Fruit fly (Drosophila melanogaster) whole organism, prepupa: ENCODE data around the gene Calx.

Experiments used
- Blimp-1 ChIP-seq: fragments of 200-800 bp; sonication (Bioruptor generic); optimal IDR thresholded peaks from 3 replicates; lab custom pipeline; 2017; ENCODE audit warnings: missing biosample characterization, missing genetic modification characterization, mild to moderate bottlenecking, moderate library complexity, missing genetic modification reagents
- CG10631 ChIP-seq: fragments of 200-800 bp; sonication (Bioruptor generic); optimal IDR thresholded peaks from 2 replicates; lab custom pipeline; 2016; ENCODE audit warnings: missing biosample characterization, missing genetic modification characterization
- CG11762 ChIP-seq: fragments of 200-800 bp; sonication (Bioruptor generic); optimal IDR thresholded peaks from 3 replicates; lab custom pipeline; 2016; ENCODE audit warnings: missing biosample characterization, missing genetic modification characterization; ENCODE audit not compliant: insufficient read depth
- CG15336 ChIP-seq: fragments of 200-800 bp; sonication (Bioruptor generic); IDR thresholded peaks from 2 replicates; pipeline ENCODE4 v1.3.6; 2022; ENCODE audit warnings: missing biosample characterization, missing genetic modification characterization
- CG16779 ChIP-seq: fragments of 200-800 bp; sonication (Bioruptor generic); optimal IDR thresholded peaks from 3 replicates; lab custom pipeline; 2017; ENCODE audit warnings: missing biosample characterization, mild to moderate bottlenecking, missing genetic modification characterization
- CG3032 ChIP-seq: fragments of 200-800 bp; optimal IDR thresholded peaks from 2 replicates; lab custom pipeline; 2019; ENCODE audit warnings: missing biosample characterization, mild to moderate bottlenecking, missing genetic modification characterization, moderate library complexity
- CG32006 ChIP-seq: fragments of 200-800 bp; sonication (Bioruptor generic); optimal IDR thresholded peaks from 3 replicates; lab custom pipeline; 2017; ENCODE audit warnings: missing biosample characterization, mild to moderate bottlenecking, missing genetic modification characterization
- CG3919 ChIP-seq: fragments of 200-800 bp; sonication (Bioruptor generic); optimal IDR thresholded peaks from 3 replicates; lab custom pipeline; 2016; ENCODE audit warnings: missing biosample characterization, missing genetic modification characterization
- CG4318 ChIP-seq: fragments of 200-800 bp; sonication (Bioruptor generic); optimal IDR thresholded peaks from 3 replicates; lab custom pipeline; 2017; ENCODE audit warnings: missing biosample characterization, mild to moderate bottlenecking, missing genetic modification characterization
- CG6163 ChIP-seq: fragments of 200-800 bp; sonication (Bioruptor generic); IDR thresholded peaks from 3 replicates; pipeline ENCODE4 v1.3.6; 2022; ENCODE audit warnings: missing biosample characterization, missing genetic modification characterization
- CG6792 ChIP-seq: fragments of 200-800 bp; sonication (Bioruptor generic); optimal IDR thresholded peaks from 3 replicates; lab custom pipeline; 2016; ENCODE audit warnings: missing biosample characterization, missing genetic modification characterization
- CG7368 ChIP-seq: fragments of 200-800 bp; sonication (Bioruptor generic); optimal IDR thresholded peaks from 3 replicates; lab custom pipeline; 2016; ENCODE audit warnings: missing biosample characterization, missing genetic modification characterization
- CG8119 ChIP-seq: fragments of 200-800 bp; sonication (Bioruptor generic); IDR thresholded peaks from 3 replicates; pipeline ENCODE4 v1.3.6; 2022; ENCODE audit warnings: missing biosample characterization, missing genetic modification characterization
- CG8319 ChIP-seq: fragments of 200-800 bp; sonication (Bioruptor generic); optimal IDR thresholded peaks from 3 replicates; lab custom pipeline; 2016; ENCODE audit warnings: missing biosample characterization, missing genetic modification characterization
- CG8632 ChIP-seq: fragments of 200-800 bp; sonication (Bioruptor generic); optimal IDR thresholded peaks from 3 replicates; lab custom pipeline; 2016; ENCODE audit warnings: missing biosample characterization, missing genetic modification characterization
- Eip75B ChIP-seq: fragments of 200-800 bp; sonication (Bioruptor generic); optimal IDR thresholded peaks from 3 replicates; lab custom pipeline; 2016; ENCODE audit warnings: missing biosample characterization, missing genetic modification characterization
- Eip78C ChIP-seq: fragments of 200-800 bp; sonication (Bioruptor generic); peaks from one replicate; lab custom pipeline; 2016; ENCODE audit warnings: missing biosample characterization, missing genetic modification characterization
- Eip93F ChIP-seq: fragments of 200-800 bp; sonication (Bioruptor generic); optimal IDR thresholded peaks from 2 replicates; lab custom pipeline; 2016; ENCODE audit warnings: missing biosample characterization, mild to moderate bottlenecking, missing genetic modification characterization
- Gug ChIP-seq: fragments of 200-800 bp; sonication (Bioruptor generic); IDR thresholded peaks from 2 replicates; pipeline ENCODE4 v1.3.6; 2022; ENCODE audit warnings: missing biosample characterization, missing genetic modification characterization
- Hr38 ChIP-seq: sonication (Bioruptor generic); optimal IDR thresholded peaks from 2 replicates; lab custom pipeline; 2016; ENCODE audit warnings: missing biosample characterization, missing genetic modification characterization
- Hr4 ChIP-seq: fragments of 200-800 bp; sonication (Bioruptor generic); optimal IDR thresholded peaks from 3 replicates; lab custom pipeline; 2016; ENCODE audit warnings: missing biosample characterization, missing genetic modification characterization
- OdsH ChIP-seq: fragments of 200-800 bp; sonication (Bioruptor generic); optimal IDR thresholded peaks from 3 replicates; lab custom pipeline; 2016; ENCODE audit warnings: missing biosample characterization, missing genetic modification characterization
- Smox ChIP-seq: fragments of 200-800 bp; sonication (Bioruptor generic); optimal IDR thresholded peaks from 3 replicates; lab custom pipeline; 2016; ENCODE audit warnings: missing biosample characterization, missing genetic modification characterization
- Sox102F ChIP-seq: fragments of 200-800 bp; sonication (Bioruptor generic); optimal IDR thresholded peaks from 2 replicates; lab custom pipeline; 2016; ENCODE audit warnings: missing biosample characterization, mild to moderate bottlenecking, missing genetic modification characterization
- Sox14 ChIP-seq: fragments of 200-800 bp; sonication (Bioruptor generic); optimal IDR thresholded peaks from 3 replicates; lab custom pipeline; 2016; ENCODE audit warnings: missing biosample characterization, missing genetic modification characterization
- Sox15 ChIP-seq: fragments of 200-800 bp; sonication (Bioruptor generic); optimal IDR thresholded peaks from 3 replicates; lab custom pipeline; 2016; ENCODE audit warnings: missing biosample characterization, missing genetic modification characterization
- achi ChIP-seq: fragments of 200-800 bp; sonication (Bioruptor generic); optimal IDR thresholded peaks from 3 replicates; lab custom pipeline; 2016; ENCODE audit warnings: missing biosample characterization, missing genetic modification characterization
- acj6 ChIP-seq: fragments of 200-800 bp; sonication (Bioruptor generic); optimal IDR thresholded peaks from 3 replicates; lab custom pipeline; 2016; ENCODE audit warnings: missing biosample characterization, missing genetic modification characterization
- cyc ChIP-seq: fragments of 200-800 bp; sonication (Bioruptor generic); optimal IDR thresholded peaks from 3 replicates; lab custom pipeline; 2016; ENCODE audit warnings: missing biosample characterization, missing genetic modification characterization
- dac ChIP-seq: fragments of 200-800 bp; sonication (Bioruptor generic); optimal IDR thresholded peaks from 2 replicates; lab custom pipeline; 2017; ENCODE audit warnings: missing biosample characterization, mild to moderate bottlenecking, missing genetic modification characterization
- esn ChIP-seq: fragments of 200-800 bp; sonication (Bioruptor generic); optimal IDR thresholded peaks from 2 replicates; lab custom pipeline; 2016; ENCODE audit warnings: missing biosample characterization, mild to moderate bottlenecking, missing genetic modification characterization, moderate library complexity
- fd85E ChIP-seq: fragments of 200-800 bp; sonication (Bioruptor generic); optimal IDR thresholded peaks from 3 replicates; lab custom pipeline; 2016; ENCODE audit warnings: missing biosample characterization, missing genetic modification characterization
- fkh ChIP-seq: fragments of 200-800 bp; sonication (Bioruptor generic); optimal IDR thresholded peaks from 3 replicates; lab custom pipeline; 2017; ENCODE audit warnings: missing biosample characterization, mild to moderate bottlenecking, missing genetic modification characterization, moderate library complexity
- lz ChIP-seq: fragments of 200-800 bp; sonication (Bioruptor generic); optimal IDR thresholded peaks from 3 replicates; lab custom pipeline; 2016; ENCODE audit warnings: missing biosample characterization, missing genetic modification characterization
- net ChIP-seq: fragments of 200-800 bp; sonication (Bioruptor generic); optimal IDR thresholded peaks from 3 replicates; lab custom pipeline; 2016; ENCODE audit warnings: missing biosample characterization, missing genetic modification characterization
- salr ChIP-seq, 2 experiments: fragments of 200-800 bp; sonication (Bioruptor generic); optimal IDR thresholded peaks; 3 replicates each; lab custom pipeline; 2016 to 2018; ENCODE audit warnings: missing biosample characterization in 2 of 2, missing genetic modification characterization in 2 of 2, mild to moderate bottlenecking in 1 of 2
- ss ChIP-seq, 2 experiments: fragments of 200-800 bp; sonication (Bioruptor generic); optimal IDR thresholded peaks; 2 replicates in 1 of 2; 3 replicates in 1 of 2; lab custom pipeline; 2017 to 2018; ENCODE audit warnings: mild to moderate bottlenecking in 2 of 2, missing biosample characterization in 2 of 2, missing genetic modification characterization in 2 of 2, moderate library complexity in 1 of 2
- svp ChIP-seq: fragments of 200-800 bp; sonication (Bioruptor generic); peaks from one replicate; lab custom pipeline; 2016; ENCODE audit warnings: missing biosample characterization, missing genetic modification characterization
- topi ChIP-seq: fragments of 200-800 bp; sonication (Bioruptor generic); optimal IDR thresholded peaks from 3 replicates; lab custom pipeline; 2016; ENCODE audit warnings: missing biosample characterization, missing genetic modification characterization
- vri ChIP-seq: fragments of 200-800 bp; sonication (Bioruptor generic); optimal IDR thresholded peaks from 3 replicates; lab custom pipeline; 2016; ENCODE audit warnings: missing biosample characterization, mild to moderate bottlenecking, missing genetic modification characterization

Calx gene

DNA sequence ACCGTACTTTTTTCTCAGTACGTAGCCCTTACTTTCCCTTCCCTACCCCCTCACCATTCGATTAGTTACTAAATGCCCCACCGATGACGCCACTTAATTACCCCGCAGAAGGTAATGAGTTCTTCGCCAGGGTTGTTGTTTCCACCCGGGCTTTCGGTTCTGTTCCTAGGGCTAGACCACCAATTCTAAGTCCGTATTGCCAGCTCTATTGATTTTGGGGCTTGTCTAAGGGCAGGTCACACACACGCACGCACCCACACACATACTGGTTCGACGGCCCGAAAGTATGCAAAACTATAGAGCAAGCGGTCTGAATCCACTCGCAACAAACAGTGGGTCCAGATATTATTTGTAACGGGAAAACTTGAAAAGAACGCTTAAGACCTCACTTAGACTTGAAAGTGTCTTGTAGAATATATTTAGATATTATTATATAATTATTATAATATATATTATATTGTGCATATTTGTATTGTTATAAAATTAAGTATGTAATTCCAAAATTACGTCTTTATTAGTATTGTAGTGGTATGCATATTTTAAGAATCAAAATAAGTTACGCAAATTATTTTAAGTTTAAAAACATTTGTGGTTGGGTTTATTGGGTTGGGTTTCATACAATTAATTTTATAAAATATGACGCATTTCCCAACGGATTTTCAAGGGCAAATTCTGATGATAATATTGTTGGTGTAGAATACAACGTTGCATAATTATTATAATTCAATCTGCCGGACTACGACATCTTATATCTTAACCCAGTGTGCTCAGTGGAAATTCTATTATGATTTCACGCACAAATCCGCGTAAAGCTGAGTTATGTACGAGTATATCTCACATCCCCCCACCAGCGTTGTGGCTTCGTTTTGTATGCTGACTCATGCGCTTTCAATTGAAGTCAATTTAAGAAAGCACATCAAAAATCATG, 28.0 kb upstream of the Calx start (continued):
- no peak for TF ChIP-seq CG10631 (GFP tag; lab: Kevin White, UChicago)
- TF ChIP-seq salr (GFP tag; optimal IDR thresholded peaks at IDR 0.05; lab: Kevin White, UChicago) = peak in 1 of 2 experiments; percentile 13
- 0 out of 3 replicates have a peak, but pooled peaks have one; percentile 29 for TF ChIP-seq CG8119
- peak; percentile 32 for TF ChIP-seq CG32006 (GFP tag; lab: Kevin White, UChicago)
- TF ChIP-seq fd85E (GFP tag; lab: Kevin White, UChicago) = no peak
- TF ChIP-seq Blimp-1 (GFP tag; lab: Kevin White, UChicago) = no peak
- peak; percentile 39 for TF ChIP-seq Hr4 (GFP tag; lab: Kevin White, UChicago)
- no peak for TF ChIP-seq CG8319
- no peak for TF ChIP-seq CG16779 (tag; lab: Kevin White, UChicago)
- peak; percentile 32 for TF ChIP-seq OdsH
- TF ChIP-seq lz = no peak
- TF ChIP-seq Eip75B (GFP tag; lab: Kevin White, UChicago) = no peak
- TF ChIP-seq dac (GFP tag; lab: Kevin White, UChicago) = no peak
- TF ChIP-seq achi (GFP tag; lab: Kevin White, UChicago) = peak; percentile 5
- TF ChIP-seq topi (GFP tag; lab: Kevin White, UChicago) = no peak
- no peak for TF ChIP-seq net (GFP tag; lab: Kevin White, UChicago)
- TF ChIP-seq Hr38 (GFP tag; lab: Kevin White, UChicago) = no peak
- peak; percentile 55 for TF ChIP-seq fkh
- no peak for TF ChIP-seq CG3919
- TF ChIP-seq CG15336 (GFP tag; lab: Robert Waterston, UW) = peak; percentile 14; the same call in 1 of the 2 replicates
- no peak for TF ChIP-seq ss (GFP tag; optimal IDR thresholded peaks at IDR 0.05; lab: Kevin White, UChicago)
- TF ChIP-seq Gug (GFP tag; lab: Robert Waterston, UW) = no peak
- no peak for TF ChIP-seq Sox14 (GFP tag; lab: Kevin White, UChicago)
- peak; percentile 4 for TF ChIP-seq CG4318 (GFP tag; lab: Kevin White, UChicago)
- TF ChIP-seq svp (GFP tag; lab: Kevin White, UChicago) = peak; percentile 67
- TF ChIP-seq cyc (GFP tag; lab: Kevin White, UChicago) = no peak

DNA sequence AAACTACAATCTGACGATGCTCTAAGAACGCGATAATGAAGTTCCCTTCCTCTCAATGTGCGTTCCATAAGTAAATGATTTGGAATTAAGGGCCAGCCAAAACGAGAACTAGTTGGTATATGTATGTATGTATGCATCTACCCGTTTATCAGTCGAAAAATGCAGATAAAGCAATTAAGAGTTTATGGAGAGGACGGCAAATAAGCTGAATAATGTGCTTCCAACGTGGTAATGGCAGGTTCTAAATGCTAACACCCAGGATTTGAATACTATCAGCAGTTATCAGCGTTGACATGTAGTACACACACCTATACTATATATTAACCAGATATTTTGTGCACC, 27.3 kb upstream of the Calx start:
- TF ChIP-seq Eip93F (GFP tag; lab: Kevin White, UChicago) (no peak), CG6163 (GFP tag; lab: Robert Waterston, UW) (no peak)

DNA sequence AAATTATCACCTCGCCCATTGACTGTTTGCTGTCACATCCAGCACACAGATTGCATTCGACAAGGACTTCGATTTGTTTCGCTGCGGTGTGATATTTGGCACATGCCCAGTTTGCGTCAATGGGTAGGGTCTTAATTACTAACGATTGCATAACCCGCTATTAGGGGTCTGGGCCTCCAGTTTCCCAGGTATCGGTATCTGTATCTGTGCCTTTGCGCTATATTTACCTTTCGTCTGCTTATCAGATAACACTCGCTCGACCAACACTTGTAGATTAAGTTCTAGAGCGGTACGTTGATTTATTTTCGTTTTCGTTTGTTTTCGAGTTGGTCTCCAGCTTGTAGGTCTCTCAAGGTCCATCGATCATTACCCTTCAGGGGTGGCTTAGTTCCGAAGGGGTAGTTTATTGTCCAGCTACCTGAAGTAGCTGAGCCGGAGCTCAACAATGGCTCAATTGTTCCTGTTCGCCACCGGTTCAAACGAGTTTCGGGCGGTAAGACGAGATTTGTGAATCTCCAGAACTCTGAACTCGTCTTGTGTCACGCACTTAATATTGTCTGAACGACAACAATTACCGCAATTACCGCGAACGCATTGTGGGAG, 26.5 kb upstream of the Calx start:
- TF ChIP-seq Eip78C (GFP tag; lab: Kevin White, UChicago) (peak; percentile 42), CG7368 (GFP tag; lab: Kevin White, UChicago) (no peak), CG3032 (tag; lab: Kevin White, UChicago) (no peak), fkh (peak; percentile 85), Sox102F (GFP tag; lab: Kevin White, UChicago) (no peak), CG15336 (GFP tag; lab: Robert Waterston, UW) (no peak), vri (GFP tag; lab: Kevin White, UChicago) (peak; percentile 30)

DNA sequence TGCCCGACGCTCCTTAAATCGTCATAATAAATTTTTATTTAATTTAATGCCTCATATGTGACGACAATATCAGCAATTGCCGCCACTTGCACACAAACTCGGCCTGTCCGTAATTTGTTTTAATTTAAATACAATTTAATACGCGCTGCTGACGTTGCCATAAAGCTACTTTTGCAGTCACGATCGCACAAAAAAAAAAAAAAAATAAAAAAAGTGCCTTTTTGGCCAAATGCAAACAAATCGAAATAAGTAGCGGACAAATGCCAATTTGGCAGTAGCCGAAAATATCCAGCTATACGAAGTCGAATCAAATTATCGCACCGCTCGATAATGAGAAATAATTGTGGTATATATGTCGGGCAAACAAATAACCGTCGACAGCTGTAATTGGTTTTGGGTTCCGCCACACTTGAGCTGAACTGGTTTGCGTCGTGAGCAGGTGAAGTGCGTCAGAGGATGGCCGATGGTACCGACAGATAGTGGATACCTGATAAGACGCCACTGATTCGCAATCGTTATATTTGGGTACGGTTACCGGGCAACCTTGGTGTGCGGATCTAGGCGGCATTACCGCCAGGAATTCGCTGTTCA, 25.5 kb upstream of the Calx start:
- TF ChIP-seq acj6 (GFP tag; lab: Kevin White, UChicago) (no peak), Sox15 (GFP tag; lab: Kevin White, UChicago) (no peak), Blimp-1 (GFP tag; lab: Kevin White, UChicago) (no peak), CG3919 (no peak), CG8632 (GFP tag; lab: Kevin White, UChicago) (no peak), CG11762 (no peak), CG6792 (GFP tag; lab: Kevin White, UChicago) (no peak), Smox (GFP tag; lab: Kevin White, UChicago) (no peak), fkh (peak; percentile 13), vri (GFP tag; lab: Kevin White, UChicago) (peak; percentile 61), esn (GFP tag; lab: Kevin White, UChicago) (no peak)
